Worm (Caenorhabditis elegans): ENCODE data around the gene T02C1.1.

T02C1.1 gene

ce11 chrIII:9247221-9247620, at the start of gene T02C1.1:
Gene T02C1.1 (plus strand): TSS chrIII:9247525.
- TF ChIP-seq pros-1 (tag; optimal IDR thresholded peaks at IDR 0.05) = no peak
- TF ChIP-seq hlh-30 (tag; optimal IDR thresholded peaks at IDR 0.05; ENCODE audit: insufficient read depth) = no peak
- no peak for TF ChIP-seq ztf-16 (tag; optimal IDR thresholded peaks at IDR 0.05)
- TF ChIP-seq pat-9 (tag; optimal IDR thresholded peaks at IDR 0.05) = no peak
- TF ChIP-seq Y22D7AL.16 (tag; optimal IDR thresholded peaks at IDR 0.05) = no peak
- TF ChIP-seq ceh-24 (tag; optimal IDR thresholded peaks at IDR 0.05) = no peak
- TF ChIP-seq hlh-6 (tag; optimal IDR thresholded peaks at IDR 0.05) = no peak
- no peak for TF ChIP-seq K09A11.1 (tag; optimal IDR thresholded peaks at IDR 0.05; ENCODE audit: insufficient read depth)
- TF ChIP-seq ceh-31 (tag; optimal IDR thresholded peaks at IDR 0.05) = no peak
- TF ChIP-seq C38D4.7 (GFP tag; optimal IDR thresholded peaks at IDR 0.05) = no peak
- TF ChIP-seq zip-5 (tag; optimal IDR thresholded peaks at IDR 0.05) = no peak
- TF ChIP-seq ets-4 (tag; optimal IDR thresholded peaks at IDR 0.05) = no peak
- TF ChIP-seq ceh-9 (tag; optimal IDR thresholded peaks at IDR 0.05) = no peak
- TF ChIP-seq fkh-6 (tag; optimal IDR thresholded peaks at IDR 0.05) = no peak
- no peak for TF ChIP-seq pha-4 (tag; optimal IDR thresholded peaks at IDR 0.05)
- TF ChIP-seq K02D7.2 (tag; optimal IDR thresholded peaks at IDR 0.05) = no peak
- no peak for TF ChIP-seq tbx-7 (tag; optimal IDR thresholded peaks at IDR 0.05)

ce11 chrIII:9199605-9200004, 47.7 kb upstream of the T02C1.1 start, which contains the start of gene ZC84.6:
Gene ZC84.6 (minus strand): TSS chrIII:9199705.
- TF ChIP-seq unc-55 (GFP tag; optimal IDR thresholded peaks at IDR 0.05) (no peak), hlh-8 (tag; optimal IDR thresholded peaks at IDR 0.05) (no peak), pag-3 (tag; optimal IDR thresholded peaks at IDR 0.05; ENCODE audit: borderline replicate concordance) (no peak), ztf-16 (tag; optimal IDR thresholded peaks at IDR 0.05) (no peak), hlh-15 (tag; optimal IDR thresholded peaks at IDR 0.05) (no peak), ceh-6 (GFP tag; optimal IDR thresholded peaks at IDR 0.05) (no peak), sox-2 (GFP tag; IDR thresholded peaks at IDR 0.05) (no peak), ceh-30 (tag; optimal IDR thresholded peaks at IDR 0.05) (no peak), che-1 (tag; optimal IDR thresholded peaks at IDR 0.05) (no peak), fkh-6 (tag; optimal IDR thresholded peaks at IDR 0.05) (no peak), tbx-2 (tag; optimal IDR thresholded peaks at IDR 0.05) (no peak), ceh-18 (tag; optimal IDR thresholded peaks at IDR 0.05) (no peak), T23F11.4 (GFP tag; optimal IDR thresholded peaks at IDR 0.05) (no peak), tbx-7 (tag; optimal IDR thresholded peaks at IDR 0.05) (no peak), madf-2 (tag; optimal IDR thresholded peaks at IDR 0.05) (no peak), dve-1 (tag; optimal IDR thresholded peaks at IDR 0.05) (no peak), hlh-6 (tag; optimal IDR thresholded peaks at IDR 0.05) (no peak)

ce11 chrIII:9201977-9202376, 45.3 kb upstream of the T02C1.1 start:
- TF ChIP-seq ceh-45 (GFP tag; IDR thresholded peaks at IDR 0.05) (no peak), npax-4 (tag; optimal IDR thresholded peaks at IDR 0.05) (no peak), pag-3 (tag; optimal IDR thresholded peaks at IDR 0.05; ENCODE audit: borderline replicate concordance) (no peak), ceh-30 (tag; optimal IDR thresholded peaks at IDR 0.05) (no peak), sdc-2 (tag; optimal IDR thresholded peaks at IDR 0.05) (no peak), ceh-19 (GFP tag; optimal IDR thresholded peaks at IDR 0.05) (no peak), pha-4 (tag; optimal IDR thresholded peaks at IDR 0.05) (no peak), lim-6 (tag; optimal IDR thresholded peaks at IDR 0.05) (no peak), K09A11.1 (tag; optimal IDR thresholded peaks at IDR 0.05; ENCODE audit: insufficient read depth) (no peak), sox-4 (tag; optimal IDR thresholded peaks at IDR 0.05) (no peak), dve-1 (tag; optimal IDR thresholded peaks at IDR 0.05) (no peak), che-1 (tag; optimal IDR thresholded peaks at IDR 0.05) (no peak)

ce11 chrIII:9206185-9206584, 41.1 kb upstream of the T02C1.1 start, which contains the start of gene ZC84.1:
Gene ZC84.1 (minus strand): TSS chrIII:9206285.
- TF ChIP-seq hlh-6 (tag; optimal IDR thresholded peaks at IDR 0.05) (no peak), pros-1 (tag; optimal IDR thresholded peaks at IDR 0.05) (no peak), elt-4 (tag; optimal IDR thresholded peaks at IDR 0.05) (no peak), tbx-2 (tag; optimal IDR thresholded peaks at IDR 0.05) (no peak), dmd-4 (tag; optimal IDR thresholded peaks at IDR 0.05; ENCODE audit: borderline replicate concordance) (no peak), ceh-18 (tag; optimal IDR thresholded peaks at IDR 0.05) (no peak), sox-2 (GFP tag; IDR thresholded peaks at IDR 0.05) (no peak), ref-2 (tag; optimal IDR thresholded peaks at IDR 0.05) (no peak), ahr-1 (tag; optimal IDR thresholded peaks at IDR 0.05) (no peak)

Measured in whole organism, late embryonic.